Worm (Caenorhabditis elegans) whole organism, L3 larva: Measurements from ENCODE around the gene C08E8.5.

Experiments used
- fos-1 ChIP-seq: fragments of 150-350 bp; optimal IDR thresholded peaks from 2 replicates; lab custom pipeline; 2014; ENCODE audit warnings: missing biosample characterization, missing genetic modification characterization
- nhr-76 ChIP-seq: fragments of 150-350 bp; sonication (generic microtip); optimal IDR thresholded peaks from 5 replicates; lab custom pipeline; 2014; ENCODE audit warnings: missing biosample characterization, missing genetic modification characterization
- nhr-77 ChIP-seq: fragments of 150-350 bp; optimal IDR thresholded peaks from 2 replicates; lab custom pipeline; 2014; ENCODE audit warnings: missing biosample characterization, missing genetic modification characterization
- sea-2 ChIP-seq: fragments of 150-350 bp; sonication (generic microtip); optimal IDR thresholded peaks from 4 replicates; lab custom pipeline; 2014; ENCODE audit warnings: missing biosample characterization, missing genetic modification reagents, missing genetic modification characterization
- tbx-2 ChIP-seq: sonication (generic microtip); optimal IDR thresholded peaks from 2 replicates; lab custom pipeline; 2016; ENCODE audit warnings: mild to moderate bottlenecking, missing genetic modification characterization, missing compliant biosample characterization
- unc-62 ChIP-seq: fragments of 150-350 bp; sonication (generic microtip); optimal IDR thresholded peaks from 4 replicates; lab custom pipeline; 2014; ENCODE audit warnings: missing biosample characterization, missing genetic modification reagents, missing genetic modification characterization
- zag-1 ChIP-seq: fragments of 150-350 bp; optimal IDR thresholded peaks from 2 replicates; lab custom pipeline; 2014; ENCODE audit warnings: missing biosample characterization, missing genetic modification characterization

DNA sequence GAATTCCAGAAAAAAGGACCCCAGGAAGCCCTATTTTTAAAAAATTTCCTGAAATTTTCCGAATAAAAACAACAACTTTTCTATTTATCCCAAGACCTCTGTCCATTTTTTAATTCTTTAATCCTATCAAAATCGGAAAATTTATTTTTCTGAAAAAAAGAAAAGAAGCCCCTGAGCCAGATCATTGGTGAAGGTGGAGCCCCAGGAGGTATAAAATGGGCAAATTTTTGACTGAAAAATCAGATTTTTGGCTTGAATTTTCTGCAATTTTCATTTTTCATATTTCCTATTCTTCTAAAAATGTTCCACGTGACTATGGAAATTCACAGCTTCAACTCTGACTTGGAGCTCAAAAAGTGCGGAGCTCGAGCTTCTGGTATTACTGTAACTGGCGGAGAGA is 19.0 kb upstream of the C08E8.5 start, which contains the start of gene Y51A2B.8:
- no peak for TF ChIP-seq nhr-76 (tag; lab: Kevin White, UChicago)
- TF ChIP-seq sea-2: no peak
- TF ChIP-seq tbx-2 (tag; lab: Kevin White, UChicago): no peak
- TF ChIP-seq nhr-77 (tag; lab: Kevin White, UChicago): no peak
- TF ChIP-seq zag-1: no peak
- no peak for TF ChIP-seq unc-62 (GFP tag; lab: Kevin White, UChicago)
- no peak for TF ChIP-seq fos-1
